Worm (Caenorhabditis elegans) whole organism, L2 larva: ENCODE data around the gene F35E8.9.

Source experiments
- elt-1 ChIP-seq: fragments of 150-350 bp; optimal IDR thresholded peaks from 2 replicates; lab custom pipeline; 2014; ENCODE audit warnings: missing biosample characterization, missing genetic modification characterization
- nhr-237 ChIP-seq: fragments of 150-350 bp; optimal IDR thresholded peaks from 2 replicates; lab custom pipeline; 2014; ENCODE audit warnings: missing biosample characterization, missing genetic modification characterization

- TF ChIP-seq elt-1 (tag; lab: Kevin White, UChicago) (no peak), nhr-237 (tag; lab: Kevin White, UChicago) (no peak)
Measured at ce11 chrV:15897696-15898095, 19.7 kb downstream of the F35E8.9 start, which contains the start of gene str-60.
